Fruit fly (Drosophila melanogaster) whole organism, adult: Measurements from ENCODE around the gene CG32023.

Experiments used
- CG11617 ChIP-seq: fragments of 200-800 bp; sonication (Bioruptor generic); optimal IDR thresholded peaks from 2 replicates; lab custom pipeline; 2017; ENCODE audit warnings: mild to moderate bottlenecking, missing biosample characterization, missing genetic modification reagents, missing genetic modification characterization
- CG12768 ChIP-seq: fragments of 200-800 bp; sonication (Bioruptor generic); optimal IDR thresholded peaks from 2 replicates; lab custom pipeline; 2017; ENCODE audit warnings: missing biosample characterization, missing genetic modification characterization, mild to moderate bottlenecking, moderate library complexity, missing genetic modification reagents
- CG14711 ChIP-seq: fragments of 200-800 bp; sonication (Bioruptor generic); optimal IDR thresholded peaks from 2 replicates; lab custom pipeline; 2018; ENCODE audit warnings: missing biosample characterization, mild to moderate bottlenecking, missing genetic modification characterization, moderate library complexity
- CG1620 ChIP-seq: fragments of 200-800 bp; sonication (Bioruptor generic); optimal IDR thresholded peaks from 2 replicates; lab custom pipeline; 2016; ENCODE audit warnings: missing biosample characterization, missing genetic modification characterization
- CG33017 ChIP-seq: fragments of 200-800 bp; sonication (Bioruptor generic); optimal IDR thresholded peaks from 2 replicates; lab custom pipeline; 2018; ENCODE audit warnings: missing biosample characterization, mild to moderate bottlenecking, missing genetic modification characterization, moderate library complexity
- CG5204 ChIP-seq: fragments of 200-800 bp; sonication (Bioruptor generic); optimal IDR thresholded peaks from 2 replicates; lab custom pipeline; 2016; ENCODE audit warnings: missing biosample characterization, missing genetic modification characterization
- CG7045 ChIP-seq: fragments of 200-800 bp; sonication (Bioruptor generic); optimal IDR thresholded peaks from 2 replicates; lab custom pipeline; 2017; ENCODE audit warnings: missing biosample characterization, mild to moderate bottlenecking, missing genetic modification characterization
- CG7101 ChIP-seq: fragments of 200-800 bp; sonication (Bioruptor generic); optimal IDR thresholded peaks from 2 replicates; lab custom pipeline; 2018; ENCODE audit warnings: missing biosample characterization, mild to moderate bottlenecking, missing genetic modification characterization, moderate library complexity
- Clk ChIP-seq: fragments of 200-800 bp; sonication (Bioruptor generic); optimal IDR thresholded peaks from 2 replicates; lab custom pipeline; 2017; ENCODE audit warnings: missing biosample characterization, missing genetic modification characterization
- Crg-1 ChIP-seq: fragments of 200-800 bp; sonication (Bioruptor generic); optimal IDR thresholded peaks from 2 replicates; lab custom pipeline; 2016; ENCODE audit warnings: missing biosample characterization, missing genetic modification characterization
- Hr96 ChIP-seq: fragments of 200-800 bp; sonication (Bioruptor generic); optimal IDR thresholded peaks from 2 replicates; lab custom pipeline; 2016; ENCODE audit warnings: missing biosample characterization, missing genetic modification characterization
- Mnt ChIP-seq: fragments of 200-800 bp; sonication (Bioruptor generic); optimal IDR thresholded peaks from 2 replicates; lab custom pipeline; 2016; ENCODE audit warnings: missing biosample characterization, mild to moderate bottlenecking, missing genetic modification characterization
- bab1 ChIP-seq: fragments of 200-800 bp; sonication (Bioruptor generic); optimal IDR thresholded peaks from 3 replicates; lab custom pipeline; 2019; ENCODE audit warnings: missing biosample characterization, mild to moderate bottlenecking, missing genetic modification characterization, moderate library complexity
- cic ChIP-seq: fragments of 200-800 bp; sonication (Bioruptor generic); optimal IDR thresholded peaks from 2 replicates; lab custom pipeline; 2017; ENCODE audit warnings: missing biosample characterization, mild to moderate bottlenecking, missing genetic modification characterization, moderate library complexity
- cnc ChIP-seq, 2 experiments: fragments of >200 bp; optimal IDR thresholded peaks; 2 replicates each; lab custom pipeline; 2017
- kay ChIP-seq: fragments of 200-800 bp; sonication (Bioruptor generic); peaks from one replicate; lab custom pipeline; 2016; ENCODE audit warnings: missing biosample characterization, missing genetic modification characterization, borderline replicate concordance
- ovo ChIP-seq: fragments of 200-800 bp; sonication (Bioruptor generic); optimal IDR thresholded peaks from 2 replicates; lab custom pipeline; 2016; ENCODE audit warnings: missing biosample characterization, missing genetic modification characterization
- pad ChIP-seq: fragments of 200-800 bp; sonication (Bioruptor generic); optimal IDR thresholded peaks from 3 replicates; lab custom pipeline; 2017; ENCODE audit warnings: missing biosample characterization, missing genetic modification characterization, mild to moderate bottlenecking, moderate library complexity, missing genetic modification reagents
- tj ChIP-seq: fragments of 200-800 bp; sonication (Bioruptor generic); optimal IDR thresholded peaks from 3 replicates; lab custom pipeline; 2017; ENCODE audit warnings: missing biosample characterization, mild to moderate bottlenecking, missing genetic modification characterization, moderate library complexity
- toe ChIP-seq: fragments of 200-800 bp; sonication (Bioruptor generic); optimal IDR thresholded peaks from 2 replicates; lab custom pipeline; 2016; ENCODE audit warnings: missing biosample characterization, missing genetic modification characterization

The CG32023 gene

DNA sequence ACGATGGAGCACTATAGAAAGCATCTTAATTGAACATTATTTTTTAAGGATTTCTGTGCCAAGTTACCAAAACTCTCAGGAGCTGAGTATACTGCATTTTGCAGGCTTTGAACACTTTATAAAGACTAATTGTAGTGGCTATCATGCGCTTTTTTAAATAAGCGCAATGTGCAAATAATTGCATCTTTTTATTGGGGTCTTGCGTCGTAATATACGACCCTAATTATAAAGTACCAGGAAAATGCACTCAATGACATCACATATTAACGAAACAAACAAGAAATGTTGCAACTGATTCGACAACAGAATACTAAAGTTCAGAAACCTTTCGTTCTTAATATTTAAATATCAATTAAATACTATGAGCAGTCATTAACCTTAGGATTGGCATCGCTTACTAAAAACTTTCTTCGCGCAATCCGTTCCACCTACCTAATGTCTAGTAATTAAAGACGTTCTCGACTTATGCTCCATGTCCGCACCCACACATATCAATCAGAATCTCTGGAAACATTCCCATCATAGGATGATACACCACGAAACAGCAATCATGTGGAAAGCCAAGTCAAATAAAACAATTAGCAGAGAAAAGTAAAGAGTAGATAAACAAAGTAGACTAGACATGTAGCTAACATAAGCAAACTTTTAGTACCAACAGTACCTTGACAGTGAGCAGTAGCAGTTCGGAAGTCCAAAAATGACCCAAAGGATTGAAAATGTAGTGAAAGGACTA lies at the start of gene CG32023, which contains the start of gene CG34427:
TSS of gene CG32023 (minus strand) at position 101 of the 733 bp plus-strand sequence.
TSS of gene CG34427 (plus strand) at position 683 of the 733 bp plus-strand sequence.
- peak; percentile 47 for TF ChIP-seq kay (GFP tag; lab: Kevin White, UChicago)
- no peak for TF ChIP-seq CG11617 (GFP tag; lab: Kevin White, UChicago)

DNA sequence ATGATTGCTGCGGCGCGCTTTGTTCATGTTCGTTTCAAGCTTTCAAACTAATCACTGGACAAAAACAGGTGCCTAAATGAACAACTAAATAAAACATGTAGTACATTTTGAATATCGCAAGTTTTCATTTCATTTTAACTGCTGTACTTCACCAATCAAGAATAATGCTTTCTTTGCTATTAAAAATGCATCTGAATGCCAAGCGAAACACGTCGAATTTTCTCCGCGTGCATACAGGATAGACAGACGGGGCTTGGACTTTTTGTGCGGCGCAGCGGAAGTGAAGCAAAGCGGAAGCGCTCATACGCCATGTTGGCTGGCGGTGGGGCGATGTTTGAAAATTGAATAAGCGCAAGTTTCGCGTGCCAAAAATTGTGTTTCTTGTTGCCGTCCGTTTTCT lies 49.4 kb upstream of the CG32023 start:
- TF ChIP-seq tj (GFP tag; lab: Kevin White, UChicago) (no peak), Crg-1 (GFP tag; lab: Kevin White, UChicago) (no peak), CG33017 (tag; lab: Kevin White, UChicago) (no peak), cnc (optimal IDR thresholded peaks at IDR 0.05; lab: Kevin White, UChicago) (no peak)

DNA sequence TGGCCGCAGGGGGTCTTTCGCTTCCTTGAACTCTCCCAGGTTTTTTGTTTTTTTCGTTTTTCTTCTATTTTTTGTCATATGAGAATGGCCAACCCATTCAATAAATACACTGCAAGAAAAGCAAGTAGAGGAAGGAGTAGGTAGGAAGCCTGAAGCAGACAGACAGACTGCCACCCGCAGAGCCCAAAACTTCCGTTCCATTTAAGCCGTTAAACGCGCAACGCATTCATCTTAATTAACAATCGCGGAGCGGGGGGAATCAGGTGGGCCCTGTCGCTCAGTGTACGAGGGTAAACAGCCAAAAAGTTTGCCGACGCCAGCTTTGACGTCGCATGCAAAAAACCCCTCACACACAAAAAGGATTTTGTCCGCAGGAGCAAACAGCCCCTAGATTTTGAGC lies 48.9 kb upstream of the CG32023 start:
- TF ChIP-seq CG5204 (no peak), CG14711 (tag; lab: Kevin White, UChicago) (no peak), CG12768 (GFP tag; lab: Kevin White, UChicago) (no peak), tj (GFP tag; lab: Kevin White, UChicago) (no peak), bab1 (GFP tag; lab: Kevin White, UChicago) (no peak), Clk (no peak), CG7101 (no peak), Hr96 (no peak), ovo (GFP tag; lab: Kevin White, UChicago) (no peak), CG1620 (GFP tag; lab: Kevin White, UChicago) (no peak), toe (GFP tag; lab: Kevin White, UChicago) (no peak), kay (GFP tag; lab: Kevin White, UChicago) (no peak)

DNA sequence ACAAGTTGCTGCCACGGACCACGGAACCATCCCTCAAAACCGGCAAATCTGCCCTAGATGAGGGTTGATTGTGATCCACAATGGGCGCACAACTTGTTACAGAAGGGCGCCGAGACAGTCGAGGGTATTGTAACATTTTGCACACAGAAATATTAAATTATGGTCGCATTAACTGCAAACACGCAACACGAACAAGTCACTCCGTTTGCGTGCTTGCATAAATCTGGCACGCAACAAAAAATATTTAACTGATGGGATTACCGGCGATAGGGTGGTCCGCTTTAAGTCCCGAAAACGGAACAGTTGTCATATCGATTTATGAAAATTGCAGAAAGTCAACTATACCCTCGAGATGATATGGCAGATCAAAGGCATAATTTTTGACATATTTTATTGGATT lies 48.0 kb upstream of the CG32023 start:
- TF ChIP-seq cic (GFP tag; lab: Kevin White, UChicago) (no peak), CG11617 (GFP tag; lab: Kevin White, UChicago) (no peak), CG33017 (tag; lab: Kevin White, UChicago) (no peak), pad (GFP tag; lab: Kevin White, UChicago) (no peak)

DNA sequence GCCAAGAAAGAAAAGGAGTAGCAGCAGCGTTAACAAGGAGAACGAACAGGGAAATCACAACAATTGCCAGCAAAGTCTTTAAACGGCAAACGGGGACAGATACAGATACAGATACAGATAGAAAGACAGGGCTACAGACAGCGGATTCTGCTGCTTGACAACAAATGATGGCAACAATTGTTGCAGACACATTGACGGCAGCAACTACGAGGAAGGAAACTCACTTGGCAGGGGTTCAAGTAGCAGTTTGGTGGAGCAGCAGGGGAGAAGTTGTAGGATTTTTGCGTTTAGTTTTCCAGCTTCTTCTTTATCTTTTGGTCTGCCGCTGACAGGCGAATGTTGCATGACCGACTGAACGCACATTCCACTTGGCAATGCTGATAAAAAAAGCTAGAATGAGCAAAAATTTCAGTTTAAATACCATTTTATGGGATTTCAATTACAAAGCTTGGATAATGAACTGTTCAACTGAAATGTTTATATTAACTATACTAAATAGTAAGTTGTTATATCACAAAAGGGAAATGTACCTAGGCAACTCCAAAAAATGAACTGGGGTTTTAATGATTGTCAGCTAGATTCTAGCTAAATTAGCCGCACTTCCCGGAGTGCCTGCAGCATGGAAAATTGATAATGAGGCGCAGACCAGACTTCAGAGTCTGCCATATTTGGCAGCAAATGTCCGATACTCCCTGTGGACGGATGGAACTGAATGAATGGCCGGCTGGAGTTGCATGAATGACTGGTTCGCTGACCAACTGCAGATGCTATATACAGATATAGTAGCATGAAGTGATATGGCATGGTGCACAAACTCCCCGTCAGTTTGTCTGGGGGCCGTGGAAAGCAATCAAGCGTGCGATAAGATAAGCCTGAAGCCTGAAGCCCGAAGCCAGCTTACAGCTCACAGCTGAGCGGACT lies 47.1 kb upstream of the CG32023 start:
- no peak for TF ChIP-seq CG12768 (GFP tag; lab: Kevin White, UChicago)
- no peak for TF ChIP-seq cic (GFP tag; lab: Kevin White, UChicago)
- no peak for TF ChIP-seq CG5204
- no peak for TF ChIP-seq toe (GFP tag; lab: Kevin White, UChicago)
- no peak for TF ChIP-seq Hr96
- TF ChIP-seq Mnt (GFP tag; lab: Kevin White, UChicago), result no peak
- TF ChIP-seq CG1620 (GFP tag; lab: Kevin White, UChicago), result no peak
- TF ChIP-seq CG7101, result no peak
- no peak for TF ChIP-seq cnc (optimal IDR thresholded peaks at IDR 0.05; lab: Kevin White, UChicago)
- TF ChIP-seq CG33017 (tag; lab: Kevin White, UChicago), result no peak
- no peak for TF ChIP-seq tj (GFP tag; lab: Kevin White, UChicago)
- no peak for TF ChIP-seq CG11617 (GFP tag; lab: Kevin White, UChicago)
- no peak for TF ChIP-seq pad (GFP tag; lab: Kevin White, UChicago)
- no peak for TF ChIP-seq CG7045
- TF ChIP-seq ovo (GFP tag; lab: Kevin White, UChicago), result no peak
- TF ChIP-seq Crg-1 (GFP tag; lab: Kevin White, UChicago), result no peak
- TF ChIP-seq CG14711 (tag; lab: Kevin White, UChicago), result no peak
- no peak for TF ChIP-seq bab1 (GFP tag; lab: Kevin White, UChicago)

DNA sequence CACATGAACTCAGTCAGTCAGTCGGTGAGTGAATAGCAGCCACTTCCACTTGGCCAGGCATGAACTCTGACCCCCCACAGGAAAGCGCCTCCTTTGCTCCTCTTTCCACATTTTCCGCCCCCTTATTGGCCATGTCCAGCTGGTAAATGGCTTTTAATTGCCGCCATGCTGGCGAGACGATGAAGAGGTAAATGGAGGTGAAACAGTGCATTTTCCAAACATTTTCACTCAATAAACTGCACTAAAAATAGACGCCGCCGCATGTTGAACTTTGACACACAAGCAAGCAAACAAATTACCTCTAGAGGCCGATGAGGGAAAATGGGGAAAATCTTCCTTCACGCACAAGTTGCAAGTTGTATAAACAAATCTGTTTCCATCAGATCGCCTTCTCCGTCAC lies 45.8 kb upstream of the CG32023 start:
- no peak for TF ChIP-seq tj (GFP tag; lab: Kevin White, UChicago)
- TF ChIP-seq pad (GFP tag; lab: Kevin White, UChicago), result no peak
- TF ChIP-seq CG14711 (tag; lab: Kevin White, UChicago), result no peak
- no peak for TF ChIP-seq CG12768 (GFP tag; lab: Kevin White, UChicago)
- TF ChIP-seq CG11617 (GFP tag; lab: Kevin White, UChicago), result no peak
- no peak for TF ChIP-seq CG7101
- TF ChIP-seq CG33017 (tag; lab: Kevin White, UChicago), result no peak
- TF ChIP-seq toe (GFP tag; lab: Kevin White, UChicago), result no peak
- TF ChIP-seq cnc (optimal IDR thresholded peaks at IDR 0.05; lab: Kevin White, UChicago), result no peak
- TF ChIP-seq bab1 (GFP tag; lab: Kevin White, UChicago), result no peak
- no peak for TF ChIP-seq Mnt (GFP tag; lab: Kevin White, UChicago)
- no peak for TF ChIP-seq CG7045
